Fruit fly (Drosophila melanogaster): ENCODE data around the gene CG5171.

CG5171 gene

dm6 chr2L:7427786-7428137 is 26.6 kb downstream of the CG5171 start:
- TF ChIP-seq foxo (GFP tag; optimal IDR thresholded peaks at IDR 0.05) (no peak), Hnf4 (GFP tag; optimal IDR thresholded peaks at IDR 0.05) (no peak), Hr78 (GFP tag; optimal IDR thresholded peaks at IDR 0.05) (no peak), N (GFP tag; optimal IDR thresholded peaks at IDR 0.05) (no peak), lola (GFP tag; optimal IDR thresholded peaks at IDR 0.05) (no peak), Sp1 (GFP tag; optimal IDR thresholded peaks at IDR 0.05) (no peak), CG9705 (GFP tag; optimal IDR thresholded peaks at IDR 0.05) (no peak), tai (GFP tag; optimal IDR thresholded peaks at IDR 0.05) (no peak), sage (GFP tag; optimal IDR thresholded peaks at IDR 0.05) (no peak), GATAd (GFP tag; optimal IDR thresholded peaks at IDR 0.05) (no peak), Dfd (GFP tag; optimal IDR thresholded peaks at IDR 0.05) (no peak), pan (optimal IDR thresholded peaks at IDR 0.05) (no peak), OdsH (GFP tag; optimal IDR thresholded peaks at IDR 0.05) (no peak), dmrt93B (GFP tag; optimal IDR thresholded peaks at IDR 0.05) (no peak), jim (GFP tag; optimal IDR thresholded peaks at IDR 0.05) (no peak)

DNA sequence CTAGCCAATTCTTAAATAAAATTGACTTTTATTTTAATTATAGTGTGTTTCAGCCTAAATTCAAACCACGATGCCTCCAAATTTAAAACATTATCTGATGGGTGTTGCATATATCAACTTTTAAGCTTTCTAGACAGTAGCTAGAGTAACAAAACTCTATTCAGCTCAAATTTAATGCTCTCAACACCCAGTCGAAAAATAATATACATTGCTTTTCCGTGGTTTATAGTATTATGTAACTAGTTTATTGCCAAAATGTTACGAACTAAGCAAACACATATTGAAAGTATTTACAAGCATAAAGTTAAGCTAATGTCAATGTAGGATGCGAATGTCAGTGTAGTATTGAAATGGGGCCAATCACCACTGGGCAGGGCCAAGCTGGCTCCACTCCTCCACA is 29.2 kb downstream of the CG5171 start:
- no peak for TF ChIP-seq Dfd (GFP tag; optimal IDR thresholded peaks at IDR 0.05)
- TF ChIP-seq dmrt93B (GFP tag; optimal IDR thresholded peaks at IDR 0.05), result no peak
- TF ChIP-seq fru (GFP tag; optimal IDR thresholded peaks at IDR 0.05), result no peak
- no peak for TF ChIP-seq Dif (GFP tag; optimal IDR thresholded peaks at IDR 0.05; ENCODE audit: partially characterized antibody)
- TF ChIP-seq dl (GFP tag; optimal IDR thresholded peaks at IDR 0.05; ENCODE audit: insufficient read depth in 1 of 2, partially characterized antibody in 2 of 2), result no peak
- TF ChIP-seq CG32264 (GFP tag; optimal IDR thresholded peaks at IDR 0.05), result no peak
- no peak for TF ChIP-seq ey (GFP tag; optimal IDR thresholded peaks at IDR 0.05)

DNA sequence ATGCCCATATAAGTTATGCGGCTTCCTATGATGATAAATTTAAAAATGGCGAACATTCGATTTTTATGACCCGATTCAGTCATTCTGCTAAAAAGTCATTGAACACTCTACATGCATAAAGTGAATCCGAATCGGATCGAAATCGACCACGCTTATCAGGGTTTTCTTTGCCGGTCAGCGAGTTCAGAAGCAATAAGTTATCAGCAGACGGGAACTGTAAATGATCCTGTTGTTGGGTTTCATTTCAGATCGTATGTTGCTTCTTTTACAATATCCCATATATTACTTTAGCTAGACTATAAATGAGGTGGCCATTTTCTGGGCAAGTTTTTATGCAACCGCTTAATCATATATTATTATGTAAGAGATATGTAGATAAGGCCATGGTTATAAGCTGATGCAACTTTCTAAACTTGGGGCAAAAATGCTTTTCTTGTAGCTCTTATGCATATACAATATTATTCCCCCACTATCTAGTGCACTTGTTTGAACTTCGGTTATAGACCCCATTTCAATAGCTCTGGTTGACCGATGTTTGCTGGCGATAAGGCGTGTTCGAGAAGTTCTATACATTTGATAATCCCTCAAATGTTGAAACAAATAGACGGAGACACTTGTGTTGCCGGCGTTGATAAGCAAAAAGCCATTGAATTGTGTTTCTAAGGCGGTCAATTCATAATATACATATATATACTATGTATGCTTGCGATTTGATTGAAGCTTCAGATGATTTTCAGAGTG is 30.9 kb downstream of the CG5171 start:
- no peak for TF ChIP-seq HLH106 (tag; optimal IDR thresholded peaks at IDR 0.05)
- no peak for TF ChIP-seq sv (GFP tag; optimal IDR thresholded peaks at IDR 0.05)
- no peak for TF ChIP-seq Myc (optimal IDR thresholded peaks at IDR 0.05)
- TF ChIP-seq CrebA (GFP tag; optimal IDR thresholded peaks at IDR 0.05; ENCODE audit: borderline replicate concordance), result no peak

dm6 chr2L:7433337-7433956 is 32.3 kb downstream of the CG5171 start, which contains the start of gene CG5958:
TSS of gene CG5958 (minus strand) at chr2L:7433516.
- TF ChIP-seq jim (GFP tag; optimal IDR thresholded peaks at IDR 0.05) (no peak), Abd-B (GFP tag; optimal IDR thresholded peaks at IDR 0.05) (no peak), pan (optimal IDR thresholded peaks at IDR 0.05) (no peak), OdsH (GFP tag; optimal IDR thresholded peaks at IDR 0.05) (no peak), CrebA (GFP tag; optimal IDR thresholded peaks at IDR 0.05; ENCODE audit: borderline replicate concordance) (peak; percentile 46), Dfd (GFP tag; optimal IDR thresholded peaks at IDR 0.05) (no peak), h (GFP tag; optimal IDR thresholded peaks at IDR 0.05) (peak; percentile 19), Hnf4 (GFP tag; optimal IDR thresholded peaks at IDR 0.05) (peak; percentile 52), br (GFP tag; optimal IDR thresholded peaks at IDR 0.05) (peak; percentile 8), CG32264 (GFP tag; optimal IDR thresholded peaks at IDR 0.05) (no peak), sage (GFP tag; optimal IDR thresholded peaks at IDR 0.05) (peak; percentile 13), Rel (GFP tag; optimal IDR thresholded peaks at IDR 0.05) (no peak), Rel (tag; optimal IDR thresholded peaks at IDR 0.05) (peak; percentile 44)

- TF ChIP-seq CG32264 (GFP tag; optimal IDR thresholded peaks at IDR 0.05) (no peak), fru (GFP tag; optimal IDR thresholded peaks at IDR 0.05) (peak; percentile 42), Abd-B (GFP tag; optimal IDR thresholded peaks at IDR 0.05) (no peak), OdsH (GFP tag; optimal IDR thresholded peaks at IDR 0.05) (no peak), sage (GFP tag; optimal IDR thresholded peaks at IDR 0.05) (no peak), woc (GFP tag; optimal IDR thresholded peaks at IDR 0.05) (no peak), dl (GFP tag; optimal IDR thresholded peaks at IDR 0.05; ENCODE audit: insufficient read depth in 1 of 2, partially characterized antibody in 2 of 2) (no peak), h (GFP tag; optimal IDR thresholded peaks at IDR 0.05) (no peak), HLH106 (tag; optimal IDR thresholded peaks at IDR 0.05) (no peak), Mio (GFP tag; optimal IDR thresholded peaks at IDR 0.05) (no peak), sv (GFP tag; optimal IDR thresholded peaks at IDR 0.05) (no peak), ey (GFP tag; optimal IDR thresholded peaks at IDR 0.05) (no peak), psq (GFP tag; optimal IDR thresholded peaks at IDR 0.05) (no peak), br (GFP tag; optimal IDR thresholded peaks at IDR 0.05) (no peak), Dif (GFP tag; optimal IDR thresholded peaks at IDR 0.05; ENCODE audit: partially characterized antibody) (no peak), Sp1 (GFP tag; optimal IDR thresholded peaks at IDR 0.05) (no peak), Jra (GFP tag; optimal IDR thresholded peaks at IDR 0.05) (no peak), N (GFP tag; optimal IDR thresholded peaks at IDR 0.05) (no peak), lola (GFP tag; optimal IDR thresholded peaks at IDR 0.05) (no peak), Myc (optimal IDR thresholded peaks at IDR 0.05) (no peak), Hr78 (GFP tag; optimal IDR thresholded peaks at IDR 0.05) (no peak), GATAd (GFP tag; optimal IDR thresholded peaks at IDR 0.05) (no peak), foxo (GFP tag; optimal IDR thresholded peaks at IDR 0.05) (peak in 1 of 2 experiments; percentile 29), Rel (GFP tag; optimal IDR thresholded peaks at IDR 0.05) (no peak), Rel (tag; optimal IDR thresholded peaks at IDR 0.05) (peak; percentile 5), CrebA (GFP tag; optimal IDR thresholded peaks at IDR 0.05; ENCODE audit: borderline replicate concordance) (no peak), usp (GFP tag; optimal IDR thresholded peaks at IDR 0.05) (no peak), jim (GFP tag; optimal IDR thresholded peaks at IDR 0.05) (no peak), tai (GFP tag; optimal IDR thresholded peaks at IDR 0.05) (no peak), CG9705 (GFP tag; optimal IDR thresholded peaks at IDR 0.05) (no peak), rgr (GFP tag; optimal IDR thresholded peaks at IDR 0.05) (no peak)
These were observed 33.0 kb downstream of the CG5171 start for dm6 chr2L:7433957-7434736.
